Fruit fly (Drosophila melanogaster) whole organism: ENCODE results near the gene CG43845.

Source experiments
- pan ChIP-seq: fragments of >200 bp; optimal IDR thresholded peaks from 2 replicates; lab custom pipeline; 2017
- psq ChIP-seq: fragments of >200 bp; optimal IDR thresholded peaks from 2 replicates; lab custom pipeline; 2017
- usp ChIP-seq: fragments of >200 bp; optimal IDR thresholded peaks from 2 replicates; lab custom pipeline; 2017; ENCODE audit warnings: missing biosample characterization, missing genetic modification characterization, mixed read lengths

DNA sequence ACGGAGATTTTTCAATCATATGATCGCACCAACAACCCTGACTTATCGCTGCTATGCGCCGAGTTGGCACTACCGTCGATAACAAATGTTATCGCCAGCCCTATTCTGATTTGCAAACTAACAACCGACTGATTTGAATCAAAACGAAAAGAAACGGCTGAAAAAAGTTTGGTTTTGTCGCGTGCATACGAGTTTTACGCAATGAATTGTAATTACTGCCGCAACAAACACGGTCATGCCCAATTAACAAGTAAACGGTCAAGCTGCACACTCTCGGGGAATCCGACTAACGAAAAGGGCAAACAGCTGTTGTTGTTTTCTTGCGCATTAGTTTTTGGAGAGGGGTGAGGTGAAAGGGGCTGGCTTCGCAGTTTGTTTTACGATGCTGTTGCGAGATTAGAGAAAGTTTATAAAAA lies 41.9 kb upstream of the CG43845 start, which contains the start of the genes CG14671 and CG12746:
- no peak for TF ChIP-seq pan (lab: Kevin White, UChicago)
- no peak for TF ChIP-seq usp (GFP tag; lab: Kevin White, UChicago)
- no peak for TF ChIP-seq psq (lab: Kevin White, UChicago)
